Fruit fly (Drosophila melanogaster) whole organism, embryonic: Measurements from ENCODE around the gene IM33.

Source experiments
- ATbp ChIP-seq: fragments of 200-800 bp; sonication (Bioruptor generic); optimal IDR thresholded peaks from 2 replicates; lab custom pipeline; 2017; ENCODE audit warnings: missing biosample characterization, mild to moderate bottlenecking, missing genetic modification characterization, missing genetic modification reagents
- C15 ChIP-seq: fragments of 200-800 bp; sonication (Bioruptor generic); IDR thresholded peaks from 3 replicates; pipeline ENCODE4 v1.3.6; 2022; ENCODE audit warnings: missing biosample characterization, missing genetic modification characterization
- CG11398 ChIP-seq: fragments of 200-800 bp; sonication (Bioruptor generic); optimal IDR thresholded peaks from 2 replicates; lab custom pipeline; 2016; ENCODE audit warnings: missing biosample characterization, missing genetic modification characterization
- CG11696 ChIP-seq: fragments of 200-800 bp; sonication (Bioruptor generic); IDR thresholded peaks from 2 replicates; pipeline ENCODE4 v1.3.6; 2022; ENCODE audit warnings: missing biosample characterization, missing genetic modification characterization
- CG12155 ChIP-seq: fragments of 200-800 bp; sonication (Bioruptor generic); optimal IDR thresholded peaks from 3 replicates; lab custom pipeline; 2016; ENCODE audit warnings: missing biosample characterization, missing genetic modification characterization
- CG12942 ChIP-seq: fragments of 200-800 bp; sonication (Bioruptor generic); optimal IDR thresholded peaks from 3 replicates; lab custom pipeline; 2016; ENCODE audit warnings: missing biosample characterization, missing genetic modification characterization
- CG13296 ChIP-seq: fragments of 200-800 bp; sonication (Bioruptor generic); optimal IDR thresholded peaks from 3 replicates; lab custom pipeline; 2018; ENCODE audit warnings: missing biosample characterization, mild to moderate bottlenecking, missing genetic modification characterization
- CG18764 ChIP-seq: fragments of 200-800 bp; sonication (Bioruptor generic); optimal IDR thresholded peaks from 3 replicates; lab custom pipeline; 2016; ENCODE audit warnings: missing biosample characterization, missing genetic modification characterization
- CG30403 ChIP-seq: fragments of 200-800 bp; sonication (Bioruptor generic); optimal IDR thresholded peaks from 3 replicates; lab custom pipeline; 2016; ENCODE audit warnings: missing biosample characterization, missing genetic modification characterization
- CG32772 ChIP-seq: fragments of 200-800 bp; sonication (Bioruptor generic); IDR thresholded peaks from 2 replicates; pipeline ENCODE4 v1.3.6; 2022; ENCODE audit warnings: missing biosample characterization, missing genetic modification characterization
- CG34224 ChIP-seq: fragments of 200-800 bp; sonication (Bioruptor generic); IDR thresholded peaks from 3 replicates; pipeline ENCODE4 v1.3.6; 2022; ENCODE audit warnings: missing biosample characterization, missing genetic modification characterization; ENCODE audit not compliant: partially characterized antibody
- CG4328 ChIP-seq: fragments of 200-800 bp; sonication (Bioruptor generic); optimal IDR thresholded peaks from 3 replicates; lab custom pipeline; 2017; ENCODE audit warnings: missing biosample characterization, missing genetic modification reagents, missing genetic modification characterization
- CG4360 ChIP-seq: fragments of 200-800 bp; sonication (Bioruptor generic); IDR thresholded peaks from 2 replicates; pipeline ENCODE4 v1.3.6; 2022; ENCODE audit warnings: missing biosample characterization, missing genetic modification characterization
- CG5180 ChIP-seq: fragments of 200-800 bp; sonication (Bioruptor generic); optimal IDR thresholded peaks from 3 replicates; lab custom pipeline; 2017; ENCODE audit warnings: missing biosample characterization, missing genetic modification characterization, mild to moderate bottlenecking, moderate library complexity, missing genetic modification reagents
- CG6654 ChIP-seq: fragments of 200-800 bp; sonication (Bioruptor generic); optimal IDR thresholded peaks from 2 replicates; lab custom pipeline; 2017; ENCODE audit warnings: missing biosample characterization, mild to moderate bottlenecking, missing genetic modification characterization
- CG6683 ChIP-seq: fragments of 200-800 bp; sonication (Bioruptor generic); optimal IDR thresholded peaks from 2 replicates; lab custom pipeline; 2017; ENCODE audit warnings: missing biosample characterization, mild to moderate bottlenecking, missing genetic modification characterization, missing genetic modification reagents
- CG6813 ChIP-seq: fragments of 200-800 bp; sonication (Bioruptor generic); optimal IDR thresholded peaks from 2 replicates; lab custom pipeline; 2017; ENCODE audit warnings: missing biosample characterization, missing genetic modification characterization, mild to moderate bottlenecking, moderate library complexity, missing genetic modification reagents
- CG7372 ChIP-seq: fragments of 200-800 bp; sonication (Bioruptor generic); IDR thresholded peaks from 2 replicates; pipeline ENCODE4 v1.3.6; 2022; ENCODE audit warnings: missing biosample characterization, missing genetic modification characterization
- CG7745 ChIP-seq: fragments of 200-800 bp; sonication (Bioruptor generic); optimal IDR thresholded peaks from 2 replicates; lab custom pipeline; 2018; ENCODE audit warnings: missing biosample characterization, mild to moderate bottlenecking, missing genetic modification characterization, moderate library complexity
- CG9215 ChIP-seq: fragments of 200-800 bp; sonication (Bioruptor generic); IDR thresholded peaks from 2 replicates; pipeline ENCODE4 v1.3.6; 2022; ENCODE audit warnings: missing biosample characterization, missing genetic modification characterization
- CHES-1-like ChIP-seq: fragments of 200-800 bp; sonication (Bioruptor generic); optimal IDR thresholded peaks from 2 replicates; lab custom pipeline; 2016; ENCODE audit warnings: missing biosample characterization, missing genetic modification characterization
- D19B ChIP-seq: fragments of 200-800 bp; sonication (Bioruptor generic); optimal IDR thresholded peaks from 2 replicates; lab custom pipeline; 2017; ENCODE audit warnings: missing biosample characterization, mild to moderate bottlenecking, missing genetic modification characterization
- Dfd ChIP-seq, 2 experiments: fragments of >200 bp; optimal IDR thresholded peaks; 2 replicates each; lab custom pipeline; 2017; ENCODE audit warnings: missing biosample characterization in 2 of 2, missing genetic modification characterization in 2 of 2
- E2f1 ChIP-seq: fragments of 200-800 bp; sonication (Bioruptor generic); IDR thresholded peaks from 2 replicates; pipeline ENCODE4 v1.3.6; 2022; ENCODE audit warnings: missing biosample characterization, missing genetic modification characterization
- ERR ChIP-seq: fragments of 200-800 bp; sonication (Bioruptor generic); optimal IDR thresholded peaks from 2 replicates; lab custom pipeline; 2016; ENCODE audit warnings: missing biosample characterization, missing genetic modification characterization
- Ets65A ChIP-seq: fragments of 200-800 bp; sonication (Bioruptor generic); peaks from one replicate; lab custom pipeline; 2016; ENCODE audit warnings: missing biosample characterization, missing genetic modification characterization
- Hey ChIP-seq: fragments of 200-800 bp; sonication (Bioruptor generic); optimal IDR thresholded peaks from 3 replicates; lab custom pipeline; 2018; ENCODE audit warnings: missing biosample characterization, mild to moderate bottlenecking, missing genetic modification characterization
- Jarid2 ChIP-seq: fragments of 200-800 bp; sonication (Bioruptor generic); optimal IDR thresholded peaks from 3 replicates; lab custom pipeline; 2017; ENCODE audit warnings: mild to moderate bottlenecking, missing biosample characterization, missing genetic modification reagents, missing genetic modification characterization
- Kr ChIP-seq: fragments of 200-800 bp; sonication (Bioruptor generic); optimal IDR thresholded peaks from 2 replicates; lab custom pipeline; 2017; ENCODE audit warnings: missing biosample characterization, mild to moderate bottlenecking, missing genetic modification characterization
- MTF-1 ChIP-seq: fragments of 200-800 bp; sonication (Bioruptor generic); optimal IDR thresholded peaks from 2 replicates; lab custom pipeline; 2018; ENCODE audit warnings: missing biosample characterization, mild to moderate bottlenecking, missing genetic modification characterization, borderline replicate concordance
- Med ChIP-seq: fragments of 200-800 bp; sonication (Bioruptor generic); peaks from one replicate; lab custom pipeline; 2016; ENCODE audit warnings: missing biosample characterization, missing genetic modification characterization, mild to moderate bottlenecking, inconsistent platforms, moderate library complexity
- Neu2 ChIP-seq: fragments of 200-800 bp; sonication (Bioruptor generic); optimal IDR thresholded peaks from 3 replicates; lab custom pipeline; 2016; ENCODE audit warnings: missing biosample characterization, missing genetic modification characterization, borderline replicate concordance
- Nf-YB ChIP-seq: fragments of 200-800 bp; sonication (Bioruptor generic); optimal IDR thresholded peaks from 3 replicates; lab custom pipeline; 2019; ENCODE audit warnings: missing biosample characterization, mild to moderate bottlenecking, missing genetic modification characterization, moderate library complexity
- Sox100B ChIP-seq: fragments of 200-800 bp; sonication (Bioruptor generic); optimal IDR thresholded peaks from 3 replicates; lab custom pipeline; 2018; ENCODE audit warnings: missing biosample characterization, mild to moderate bottlenecking, missing genetic modification characterization
- TFAM ChIP-seq: fragments of 200-800 bp; sonication (Bioruptor generic); optimal IDR thresholded peaks from 2 replicates; lab custom pipeline; 2017; ENCODE audit warnings: missing biosample characterization, missing genetic modification characterization, inconsistent platforms
- aop ChIP-seq: fragments of 200-800 bp; sonication (Bioruptor generic); IDR thresholded peaks from 2 replicates; pipeline ENCODE4 v1.3.6; 2022; ENCODE audit warnings: missing biosample characterization, missing genetic modification characterization
- ap ChIP-seq: fragments of 200-800 bp; sonication (Bioruptor generic); IDR thresholded peaks from 2 replicates; pipeline ENCODE4 v1.3.6; 2022; ENCODE audit warnings: missing biosample characterization, missing genetic modification characterization
- ash1 ChIP-seq: fragments of 200-800 bp; sonication (Bioruptor generic); optimal IDR thresholded peaks from 2 replicates; lab custom pipeline; 2018; ENCODE audit warnings: missing biosample characterization, mild to moderate bottlenecking, missing genetic modification characterization
- chn ChIP-seq: fragments of 200-800 bp; sonication (Bioruptor generic); optimal IDR thresholded peaks from 2 replicates; lab custom pipeline; 2016; ENCODE audit warnings: missing biosample characterization, missing genetic modification characterization
- crc ChIP-seq: fragments of 200-800 bp; sonication (Bioruptor generic); optimal IDR thresholded peaks from 2 replicates; lab custom pipeline; 2016; ENCODE audit warnings: missing biosample characterization, missing genetic modification characterization
- disco-r ChIP-seq: fragments of 200-800 bp; sonication (Bioruptor generic); optimal IDR thresholded peaks from 2 replicates; lab custom pipeline; 2016; ENCODE audit warnings: missing biosample characterization, missing genetic modification characterization
- fru ChIP-seq: fragments of >200 bp; optimal IDR thresholded peaks from 2 replicates; lab custom pipeline; 2017
- gfzf ChIP-seq: fragments of 200-800 bp; sonication (Bioruptor generic); optimal IDR thresholded peaks from 2 replicates; lab custom pipeline; 2016; ENCODE audit warnings: missing biosample characterization, mild to moderate bottlenecking, missing genetic modification characterization, moderate library complexity
- grau ChIP-seq: fragments of 200-800 bp; optimal IDR thresholded peaks from 3 replicates; lab custom pipeline; 2019; ENCODE audit warnings: missing biosample characterization, mild to moderate bottlenecking, missing genetic modification characterization, moderate library complexity
- ham ChIP-seq: fragments of 200-800 bp; sonication (Bioruptor generic); IDR thresholded peaks from 2 replicates; pipeline ENCODE4 v1.3.6; 2022; ENCODE audit warnings: missing biosample characterization, missing genetic modification characterization
- hb ChIP-seq: fragments of 200-800 bp; sonication (Bioruptor generic); IDR thresholded peaks from 3 replicates; pipeline ENCODE4 v1.3.6; 2022; ENCODE audit warnings: missing biosample characterization, missing genetic modification characterization; ENCODE audit not compliant: partially characterized antibody
- pzg ChIP-seq: fragments of 200-800 bp; sonication (Bioruptor generic); optimal IDR thresholded peaks from 3 replicates; lab custom pipeline; 2018; ENCODE audit warnings: missing biosample characterization, mild to moderate bottlenecking, missing genetic modification characterization, moderate library complexity
- so ChIP-seq: fragments of 200-800 bp; sonication (Bioruptor generic); IDR thresholded peaks from 3 replicates; pipeline ENCODE4 v1.3.6; 2022; ENCODE audit warnings: missing biosample characterization, missing genetic modification characterization
- sqz ChIP-seq: fragments of 200-800 bp; sonication (Bioruptor generic); optimal IDR thresholded peaks from 3 replicates; lab custom pipeline; 2018; ENCODE audit warnings: missing biosample characterization, mild to moderate bottlenecking, missing genetic modification characterization
- wdn ChIP-seq: fragments of 200-800 bp; sonication (Bioruptor generic); IDR thresholded peaks from 2 replicates; pipeline ENCODE4 v1.3.6; 2022; ENCODE audit warnings: missing biosample characterization, missing genetic modification characterization
- zen ChIP-seq: fragments of 200-800 bp; sonication (Bioruptor generic); optimal IDR thresholded peaks from 3 replicates; lab custom pipeline; 2018; ENCODE audit warnings: missing biosample characterization, mild to moderate bottlenecking, missing genetic modification characterization, moderate library complexity
- zfh1 ChIP-seq: fragments of 200-800 bp; sonication (Bioruptor generic); IDR thresholded peaks from 3 replicates; pipeline ENCODE4 v1.3.6; 2022; ENCODE audit warnings: missing biosample characterization, missing genetic modification characterization

Gene IM33

DNA sequence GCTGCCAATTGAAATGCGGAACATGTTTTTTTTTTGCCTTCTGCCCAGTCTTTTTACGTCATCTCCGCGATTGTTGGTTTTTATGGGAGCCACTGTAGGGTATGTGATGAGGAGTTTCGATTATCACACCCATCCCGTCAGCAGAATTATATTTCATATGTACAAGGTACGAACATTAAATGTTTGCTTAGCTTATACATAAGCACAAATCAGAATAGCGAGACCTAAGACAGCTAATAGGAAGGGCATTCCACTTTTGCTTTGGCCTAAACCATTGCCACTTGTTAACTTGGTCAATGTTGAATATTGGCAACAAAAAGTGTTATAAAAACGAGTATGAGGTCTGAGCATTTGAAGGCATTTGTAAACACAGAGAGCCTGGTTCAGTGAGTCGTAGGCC lies 6.8 kb upstream of the IM33 start, which contains the start of gene CG2816 (continued):
- TF ChIP-seq CG11398 (GFP tag; lab: Kevin White, UChicago): no peak
- peak; percentile 71 for TF ChIP-seq crc
- TF ChIP-seq CG9215 (GFP tag; lab: Robert Waterston, UW): no peak
- TF ChIP-seq MTF-1 (GFP tag; lab: Kevin White, UChicago): no peak
- no peak for TF ChIP-seq hb (GFP tag; lab: Robert Waterston, UW)
- peak; percentile 25 for TF ChIP-seq chn (GFP tag; lab: Kevin White, UChicago)
- peak; percentile 27 for TF ChIP-seq D19B (GFP tag; lab: Kevin White, UChicago)
- TF ChIP-seq Med (GFP tag; lab: Kevin White, UChicago): peak; percentile 91
- TF ChIP-seq CG13296 (GFP tag; lab: Kevin White, UChicago): peak; percentile 38
- no peak for TF ChIP-seq sqz
- TF ChIP-seq Dfd (GFP tag; optimal IDR thresholded peaks at IDR 0.05; lab: Kevin White, UChicago): no peak
- no peak for TF ChIP-seq CG18764 (GFP tag; lab: Kevin White, UChicago)
- no peak for TF ChIP-seq CG6683 (GFP tag; lab: Kevin White, UChicago)
- no peak for TF ChIP-seq ERR (GFP tag; lab: Kevin White, UChicago)
- TF ChIP-seq ham (GFP tag; lab: Robert Waterston, UW): peak; percentile 23; the same call in 1 of the 2 replicates
- peak; percentile 42 for TF ChIP-seq CG12942 (GFP tag; lab: Kevin White, UChicago)
- TF ChIP-seq Sox100B (GFP tag; lab: Kevin White, UChicago): peak; percentile 4
- peak; percentile 80 for TF ChIP-seq CG30403
- no peak for TF ChIP-seq CG4328
- no peak for TF ChIP-seq so (GFP tag; lab: Robert Waterston, UW)
- no peak for TF ChIP-seq CG5180
- TF ChIP-seq CG6813 (GFP tag; lab: Kevin White, UChicago): no peak
- TF ChIP-seq CG7372: peak; percentile 85
- peak; percentile 45; the same call in 1 of the 2 replicates for TF ChIP-seq CG32772 (GFP tag; lab: Robert Waterston, UW)
- no peak for TF ChIP-seq Kr (GFP tag; lab: Kevin White, UChicago)
- peak; percentile 79 for TF ChIP-seq CHES-1-like (GFP tag; lab: Kevin White, UChicago)
- no peak for TF ChIP-seq Nf-YB (GFP tag; lab: Kevin White, UChicago)
- no peak for TF ChIP-seq fru
- no peak for TF ChIP-seq aop (GFP tag; lab: Robert Waterston, UW)
- TF ChIP-seq ash1 (GFP tag; lab: Kevin White, UChicago): no peak
- TF ChIP-seq CG11696 (GFP tag; lab: Robert Waterston, UW): no peak
- no peak for TF ChIP-seq Jarid2 (GFP tag; lab: Kevin White, UChicago)
- peak; percentile 58 for TF ChIP-seq grau (tag; lab: Kevin White, UChicago)
- TF ChIP-seq zen (tag; lab: Kevin White, UChicago): no peak
- no peak for TF ChIP-seq CG6654
- TF ChIP-seq disco-r (GFP tag; lab: Kevin White, UChicago): no peak
- no peak for TF ChIP-seq Ets65A (GFP tag; lab: Kevin White, UChicago)
- no peak for TF ChIP-seq CG7745 (tag; lab: Kevin White, UChicago)
- peak; percentile 14 for TF ChIP-seq Hey (tag; lab: Kevin White, UChicago)
- no peak for TF ChIP-seq CG4360 (GFP tag; lab: Robert Waterston, UW)
- TF ChIP-seq zfh1 (GFP tag; lab: Robert Waterston, UW): peak; percentile 65; the same call in 2 of the 3 replicates
- no peak for TF ChIP-seq CG34224 (GFP tag; lab: Robert Waterston, UW)
- TF ChIP-seq C15: 0 out of 3 replicates have a peak, but pooled peaks have one; percentile 18
- TF ChIP-seq CG12155 (GFP tag; lab: Kevin White, UChicago): peak; percentile 29
- TF ChIP-seq gfzf (GFP tag; lab: Kevin White, UChicago): no peak
- TF ChIP-seq ATbp: no peak
- 0 out of 2 replicates have a peak, but pooled peaks have one; percentile 33 for TF ChIP-seq E2f1 (GFP tag; lab: Robert Waterston, UW)
- peak; percentile 81; the same call in 1 of the 2 replicates for TF ChIP-seq wdn
- peak; percentile 69 for TF ChIP-seq ap
- TF ChIP-seq TFAM (GFP tag; lab: Kevin White, UChicago): no peak
- TF ChIP-seq Neu2 (GFP tag; lab: Kevin White, UChicago): no peak
- no peak for TF ChIP-seq pzg (GFP tag; lab: Kevin White, UChicago)
